Worm (Caenorhabditis elegans) whole organism, L1 larva: Measurements from ENCODE around the gene C06C3.4.

ENCODE experiments used
- C16A3.4 ChIP-seq: fragments of 150-350 bp; optimal IDR thresholded peaks from 2 replicates; lab custom pipeline; 2014; ENCODE audit warnings: missing biosample characterization, missing genetic modification characterization
- Y116A8C.19 ChIP-seq: sonication (generic microtip); optimal IDR thresholded peaks from 2 replicates; lab custom pipeline; 2016; ENCODE audit warnings: missing compliant biosample characterization, missing genetic modification characterization, borderline replicate concordance
- ceh-63 ChIP-seq: fragments of 200-800 bp; sonication (Bioruptor generic); optimal IDR thresholded peaks from 2 replicates; lab custom pipeline; 2018; ENCODE audit warnings: mild to moderate bottlenecking, missing genetic modification characterization, missing compliant biosample characterization
- ceh-8 ChIP-seq: fragments of 200-800 bp; sonication (Bioruptor generic); optimal IDR thresholded peaks from 2 replicates; lab custom pipeline; 2018; ENCODE audit warnings: mild to moderate bottlenecking, missing genetic modification characterization, moderate library complexity, missing compliant biosample characterization
- ceh-82 ChIP-seq, 3 experiments: fragments of 150-350 bp in 1 of 3; sonication (generic microtip) in 2 of 3; optimal IDR thresholded peaks; 2 replicates each; lab custom pipeline; 2014 to 2017; ENCODE audit warnings: missing biosample characterization in 3 of 3, missing genetic modification characterization in 3 of 3
- ceh-90 ChIP-seq: sonication (generic microtip); optimal IDR thresholded peaks from 2 replicates; lab custom pipeline; 2016; ENCODE audit warnings: missing genetic modification characterization, missing compliant biosample characterization
- efl-1 ChIP-seq, 4 experiments: fragments of 150-350 bp; optimal IDR thresholded peaks in 3 of 4; peaks in 1 of 4; 1 replicate in 1 of 4; 2 replicates in 3 of 4; lab custom pipeline; 2014; ENCODE audit warnings: missing biosample characterization in 2 of 4, missing genetic modification characterization in 2 of 4, missing genetic modification reagents in 2 of 4
- egl-27 ChIP-seq, 2 experiments: fragments of 150-350 bp in 1 of 2; sonication (generic microtip); optimal IDR thresholded peaks; 3 replicates each; lab custom pipeline; 2017 to 2018; ENCODE audit warnings: missing biosample characterization in 2 of 2, missing genetic modification characterization in 2 of 2, missing genetic modification reagents in 2 of 2
- elt-2 ChIP-seq: sonication (generic microtip); optimal IDR thresholded peaks from 2 replicates; lab custom pipeline; 2016; ENCODE audit warnings: missing genetic modification characterization, mild to moderate bottlenecking, inconsistent platforms, missing compliant biosample characterization, missing genetic modification reagents
- fkh-4 ChIP-seq: sonication (generic microtip); optimal IDR thresholded peaks from 2 replicates; lab custom pipeline; 2016; ENCODE audit warnings: missing compliant biosample characterization, missing genetic modification characterization, borderline replicate concordance
- hlh-17 ChIP-seq: fragments of 200-800 bp; sonication (Bioruptor generic); optimal IDR thresholded peaks from 2 replicates; lab custom pipeline; 2018; ENCODE audit warnings: missing genetic modification characterization, mild to moderate bottlenecking, missing compliant biosample characterization, moderate library complexity, borderline replicate concordance
- hpl-2 ChIP-seq: fragments of 150-350 bp; optimal IDR thresholded peaks from 2 replicates; lab custom pipeline; 2014; ENCODE audit warnings: missing biosample characterization, missing genetic modification reagents, missing genetic modification characterization
- isw-1 ChIP-seq: fragments of 200-800 bp; sonication (Bioruptor generic); IDR thresholded peaks from 2 replicates; pipeline ENCODE4 v1.3.6; 2022; ENCODE audit warnings: missing genetic modification characterization, missing compliant biosample characterization
- lin-35 ChIP-seq, 2 experiments: fragments of 150-350 bp; optimal IDR thresholded peaks; 2 replicates each; lab custom pipeline; 2014; ENCODE audit warnings: missing biosample characterization in 2 of 2, missing genetic modification characterization in 2 of 2, missing genetic modification reagents in 2 of 2
- mab-9 ChIP-seq: fragments of 200-800 bp; sonication (Bioruptor generic); IDR thresholded peaks from 2 replicates; pipeline ENCODE4 v1.3.6; 2022; ENCODE audit warnings: missing genetic modification reagents, missing genetic modification characterization, missing compliant biosample characterization
- mdl-1 ChIP-seq, 2 experiments: fragments of 150-350 bp; optimal IDR thresholded peaks; 2 replicates each; lab custom pipeline; 2014 to 2017; ENCODE audit warnings: missing biosample characterization in 2 of 2, missing genetic modification characterization in 2 of 2, inconsistent platforms in 1 of 2
- mef-2 ChIP-seq: fragments of 150-350 bp; optimal IDR thresholded peaks from 2 replicates; lab custom pipeline; 2014; ENCODE audit warnings: missing biosample characterization, missing genetic modification characterization
- nhr-12 ChIP-seq: sonication (generic microtip); optimal IDR thresholded peaks from 2 replicates; lab custom pipeline; 2017; ENCODE audit warnings: missing biosample characterization, missing genetic modification characterization
- nhr-20 ChIP-seq: sonication (generic microtip); optimal IDR thresholded peaks from 2 replicates; lab custom pipeline; 2016; ENCODE audit warnings: mild to moderate bottlenecking, missing genetic modification characterization, missing compliant biosample characterization
- nhr-28 ChIP-seq: fragments of 150-350 bp; optimal IDR thresholded peaks from 2 replicates; lab custom pipeline; 2014; ENCODE audit warnings: missing biosample characterization, missing genetic modification characterization
- nhr-76 ChIP-seq: sonication (generic microtip); optimal IDR thresholded peaks from 2 replicates; lab custom pipeline; 2017; ENCODE audit warnings: missing biosample characterization, missing genetic modification characterization
- nhr-77 ChIP-seq: fragments of 150-350 bp; optimal IDR thresholded peaks from 2 replicates; lab custom pipeline; 2014; ENCODE audit warnings: missing biosample characterization, missing genetic modification characterization
- nhr-85 ChIP-seq: sonication (generic microtip); peaks from one replicate; lab custom pipeline; 2016; ENCODE audit warnings: missing genetic modification characterization, inconsistent platforms, missing compliant biosample characterization
- pax-3 ChIP-seq: fragments of 200-800 bp; sonication (Bioruptor generic); optimal IDR thresholded peaks from 2 replicates; lab custom pipeline; 2018; ENCODE audit warnings: mild to moderate bottlenecking, missing genetic modification characterization, moderate library complexity, missing compliant biosample characterization
- skn-1 ChIP-seq: fragments of 150-350 bp; optimal IDR thresholded peaks from 2 replicates; lab custom pipeline; 2014; ENCODE audit warnings: missing biosample characterization, missing genetic modification characterization
- snpc-4 ChIP-seq: fragments of 150-350 bp; optimal IDR thresholded peaks from 2 replicates; lab custom pipeline; 2014; ENCODE audit warnings: missing biosample characterization, missing genetic modification characterization
- sox-4 ChIP-seq: sonication (generic microtip); optimal IDR thresholded peaks from 2 replicates; lab custom pipeline; 2016; ENCODE audit warnings: missing genetic modification characterization, missing compliant biosample characterization
- sup-37 ChIP-seq: fragments of 200-800 bp; sonication (Bioruptor generic); optimal IDR thresholded peaks from 2 replicates; lab custom pipeline; 2018; ENCODE audit warnings: mild to moderate bottlenecking, missing genetic modification characterization, missing compliant biosample characterization
- tbx-2 ChIP-seq: sonication (generic microtip); optimal IDR thresholded peaks from 2 replicates; lab custom pipeline; 2016; ENCODE audit warnings: missing genetic modification characterization, missing compliant biosample characterization
- tlp-1 ChIP-seq: fragments of 150-350 bp; optimal IDR thresholded peaks from 2 replicates; lab custom pipeline; 2014; ENCODE audit warnings: missing biosample characterization, missing genetic modification characterization
- unc-30 ChIP-seq: sonication (generic microtip); optimal IDR thresholded peaks from 2 replicates; lab custom pipeline; 2017; ENCODE audit warnings: missing biosample characterization, missing genetic modification characterization
- unc-62 ChIP-seq: fragments of 150-350 bp; optimal IDR thresholded peaks from 2 replicates; lab custom pipeline; 2014; ENCODE audit warnings: missing biosample characterization, missing genetic modification reagents, missing genetic modification characterization
- unc-98 ChIP-seq: fragments of 200-800 bp; sonication (Bioruptor generic); IDR thresholded peaks from 2 replicates; pipeline ENCODE4 v1.3.6; 2022; ENCODE audit warnings: missing genetic modification characterization, missing compliant biosample characterization
- zag-1 ChIP-seq: fragments of 150-350 bp; optimal IDR thresholded peaks from 2 replicates; lab custom pipeline; 2014; ENCODE audit warnings: missing biosample characterization, missing genetic modification characterization

The C06C3.4 gene

ce11 chrII:9403087-9403486 is 30.0 kb downstream of the C06C3.4 start, which contains the start of gene Y51B9A.6:
Gene Y51B9A.6, minus strand, starts transcription at chrII:9403187.
- TF ChIP-seq unc-98 (no peak), efl-1 (optimal IDR thresholded peaks at IDR 0.05; lab: Kevin White, UChicago) (no peak), efl-1 (GFP tag; optimal IDR thresholded peaks at IDR 0.05 in 1 of 2; lab: Kevin White, UChicago) (peak in 1 of 2 experiments; percentile 58)

DNA sequence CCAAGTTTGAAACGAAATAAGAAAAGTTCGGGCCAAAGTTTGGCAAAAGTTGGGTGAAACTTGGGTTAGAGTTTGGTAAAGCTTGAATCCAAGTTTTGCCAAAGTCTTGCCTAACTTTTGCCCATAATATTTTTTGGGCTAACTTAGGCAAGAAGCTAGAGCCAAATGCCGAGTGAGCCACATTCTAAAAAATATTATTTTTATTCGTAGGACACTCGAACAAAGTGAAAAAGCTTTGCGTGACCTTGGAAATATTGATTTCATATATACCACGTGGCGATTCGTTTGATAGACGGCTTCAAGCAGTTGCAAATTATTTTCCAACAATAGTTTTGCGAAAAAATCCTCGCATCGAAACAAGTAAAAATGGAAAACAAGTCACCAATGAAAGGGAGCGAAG is 30.8 kb downstream of the C06C3.4 start, which contains the start of gene Y51B9A.5:
TSS of gene Y51B9A.5 (plus strand) at position 301 of the 400 bp plus-strand sequence.
- TF ChIP-seq pax-3 (no peak), ceh-90 (tag; lab: Kevin White, UChicago) (no peak), fkh-4 (tag; lab: Kevin White, UChicago) (no peak), lin-35 (GFP tag; optimal IDR thresholded peaks at IDR 0.05; lab: Kevin White, UChicago) (no peak), elt-2 (no peak), hpl-2 (GFP tag; lab: Kevin White, UChicago) (no peak), mdl-1 (tag; optimal IDR thresholded peaks at IDR 0.05; lab: Kevin White, UChicago) (no peak), sox-4 (tag; lab: Kevin White, UChicago) (no peak), hlh-17 (no peak), nhr-77 (tag; lab: Kevin White, UChicago) (no peak), sup-37 (GFP tag; lab: Kevin White, UChicago) (no peak), nhr-28 (no peak), tbx-2 (tag; lab: Kevin White, UChicago) (no peak), ceh-82 (tag; optimal IDR thresholded peaks at IDR 0.05; lab: Kevin White, UChicago) (no peak)

DNA sequence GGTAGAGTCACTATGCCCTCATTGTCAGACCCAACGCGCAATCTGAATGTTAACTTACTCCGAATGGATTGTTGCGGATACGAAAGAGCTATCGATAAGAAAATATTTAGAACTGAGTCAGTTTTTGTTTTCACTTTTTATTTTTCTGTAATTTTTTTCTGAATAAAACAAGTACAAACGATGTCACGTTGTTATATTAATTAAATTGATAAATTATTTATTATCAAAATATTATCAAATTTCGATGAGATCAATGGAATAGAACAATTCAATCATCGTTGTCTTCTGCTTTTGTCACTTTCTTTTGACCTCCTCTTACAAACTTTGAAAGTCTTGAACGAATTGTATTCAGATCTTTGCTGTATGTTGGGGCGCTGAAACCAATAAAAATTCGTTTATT is 33.9 kb downstream of the C06C3.4 start, which contains the start of gene mpz-6:
TSS of gene mpz-6 (minus strand) at position 101 of the 400 bp plus-strand sequence.
- no peak for TF ChIP-seq nhr-28
- no peak for TF ChIP-seq mab-9
- TF ChIP-seq ceh-63 (GFP tag; lab: Kevin White, UChicago): no peak
- no peak for TF ChIP-seq skn-1 (tag; lab: Kevin White, UChicago)
- TF ChIP-seq nhr-12 (tag; lab: Kevin White, UChicago): no peak
- TF ChIP-seq, all 84 proteins: peak for 0

- no peak for TF ChIP-seq hlh-17
- no peak for TF ChIP-seq C16A3.4 (tag; lab: Kevin White, UChicago)
- TF ChIP-seq nhr-77 (tag; lab: Kevin White, UChicago): no peak
- TF ChIP-seq zag-1 (tag; lab: Kevin White, UChicago): no peak
- no peak for TF ChIP-seq unc-30 (tag; lab: Kevin White, UChicago)
- TF ChIP-seq unc-98: no peak
- no peak for TF ChIP-seq snpc-4 (tag; lab: Kevin White, UChicago)
These were observed 34.4 kb downstream of the C06C3.4 start, which contains the start of gene arrd-2 for ce11 chrII:9407469-9407868. Gene arrd-2, plus strand, starts transcription at chrII:9407769.

ce11 chrII:9411497-9411896 is 38.4 kb downstream of the C06C3.4 start, which contains the start of gene M176.9:
Gene M176.9, minus strand, starts transcription at chrII:9411597.
- TF ChIP-seq egl-27 (tag; optimal IDR thresholded peaks at IDR 0.05; lab: Kevin White, UChicago) (no peak), nhr-85 (tag; lab: Kevin White, UChicago) (no peak), nhr-20 (tag; lab: Kevin White, UChicago) (no peak), isw-1 (no peak), Y116A8C.19 (tag; lab: Kevin White, UChicago) (no peak), hlh-17 (no peak), ceh-8 (GFP tag; lab: Kevin White, UChicago) (no peak)

DNA sequence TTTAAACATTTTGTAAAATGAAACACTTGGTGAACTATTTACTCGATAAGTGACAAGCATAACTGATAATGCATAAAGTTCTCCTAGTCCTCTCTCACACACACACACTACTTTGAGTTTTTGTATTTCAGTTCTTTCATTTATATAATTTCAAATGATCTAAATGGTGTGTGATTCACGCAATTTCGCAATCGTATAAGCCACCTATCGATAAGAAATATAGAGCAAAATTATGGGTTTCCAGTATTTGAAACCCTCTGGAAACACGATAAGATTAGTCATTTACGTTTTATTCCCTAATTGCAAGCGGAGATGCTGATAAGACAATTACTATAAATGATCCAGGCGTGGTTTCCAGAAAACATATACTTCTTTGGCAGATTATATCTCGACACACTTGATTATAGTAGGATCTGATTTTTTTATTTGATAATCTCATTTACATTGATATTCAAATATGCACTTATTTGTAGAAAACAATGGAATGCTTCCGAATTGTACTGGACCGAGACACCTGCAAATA is 39.1 kb downstream of the C06C3.4 start, which contains the start of gene arrd-3:
TSS of gene arrd-3 (plus strand) at position 473 of the 523 bp plus-strand sequence.
- TF ChIP-seq nhr-76 (no peak), pax-3 (no peak), tlp-1 (tag; lab: Kevin White, UChicago) (peak; percentile 10), Y116A8C.19 (tag; lab: Kevin White, UChicago) (no peak), elt-2 (peak; percentile 66), unc-62 (GFP tag; lab: Kevin White, UChicago) (no peak), mef-2 (no peak)
